Worm (Caenorhabditis elegans) whole organism, L4 larva: ENCODE measurements around the gene W08E12.4.

Experiments
- aha-1 ChIP-seq: fragments of 150-350 bp; peaks from one replicate; lab custom pipeline; 2014; ENCODE audit warnings: missing biosample characterization, missing genetic modification characterization
- dmd-8 ChIP-seq: fragments of 200-800 bp; sonication (Bioruptor generic); IDR thresholded peaks from 2 replicates; pipeline ENCODE4 v1.3.6; 2022; ENCODE audit warnings: missing genetic modification characterization, missing compliant biosample characterization
- fos-1 ChIP-seq: fragments of 150-350 bp; optimal IDR thresholded peaks from 2 replicates; lab custom pipeline; 2014; ENCODE audit warnings: missing biosample characterization, missing genetic modification characterization
- lin-13 ChIP-seq: fragments of 150-350 bp; optimal IDR thresholded peaks from 2 replicates; lab custom pipeline; 2014; ENCODE audit warnings: missing biosample characterization, missing genetic modification reagents, missing genetic modification characterization
- lin-15B ChIP-seq: fragments of 150-350 bp; sonication (generic microtip); optimal IDR thresholded peaks from 3 replicates; lab custom pipeline; 2014; ENCODE audit warnings: missing biosample characterization, missing genetic modification characterization
- madf-9 ChIP-seq: fragments of 200-800 bp; sonication (Bioruptor generic); conservative IDR thresholded peaks from 2 replicates; pipeline ENCODE4 v1.3.6; 2022; ENCODE audit warnings: missing genetic modification reagents, missing genetic modification characterization, missing compliant biosample characterization
- nhr-77 ChIP-seq: fragments of 150-350 bp; optimal IDR thresholded peaks from 2 replicates; lab custom pipeline; 2014; ENCODE audit warnings: missing biosample characterization, missing genetic modification characterization
- sdz-12 ChIP-seq: fragments of 200-800 bp; sonication (Bioruptor generic); optimal IDR thresholded peaks from 2 replicates; lab custom pipeline; 2018; ENCODE audit warnings: mild to moderate bottlenecking, missing genetic modification characterization, missing compliant biosample characterization
- snpc-4 ChIP-seq: fragments of 150-350 bp; optimal IDR thresholded peaks from 2 replicates; lab custom pipeline; 2014; ENCODE audit warnings: missing biosample characterization, missing genetic modification characterization
- unc-39 ChIP-seq: sonication (generic microtip); optimal IDR thresholded peaks from 2 replicates; lab custom pipeline; 2017; ENCODE audit warnings: missing biosample characterization, missing genetic modification characterization
- zag-1 ChIP-seq: fragments of 150-350 bp; optimal IDR thresholded peaks from 2 replicates; lab custom pipeline; 2014; ENCODE audit warnings: missing biosample characterization, missing genetic modification characterization
- ztf-11 ChIP-seq: fragments of 150-350 bp; optimal IDR thresholded peaks from 2 replicates; lab custom pipeline; 2014; ENCODE audit warnings: missing biosample characterization, missing genetic modification characterization

DNA sequence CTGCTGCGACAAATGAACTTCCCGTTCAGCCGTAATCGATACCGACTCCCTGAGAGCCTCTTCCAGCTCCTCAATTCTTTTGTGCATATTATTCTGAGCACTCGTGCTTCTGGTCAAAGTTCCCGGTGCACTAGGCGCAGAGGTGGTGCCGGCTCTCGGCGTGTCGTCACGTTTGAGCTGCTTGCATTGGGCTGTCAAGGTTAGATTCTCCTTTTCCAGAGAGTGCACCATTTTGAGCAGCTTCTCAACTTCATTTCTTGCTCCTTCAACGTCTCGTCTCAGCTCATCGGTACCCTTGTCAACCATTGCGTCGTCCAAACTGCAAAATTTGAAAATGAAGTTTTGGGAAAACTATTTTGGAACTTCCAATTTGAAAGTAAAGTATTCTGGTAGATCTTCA lies 43.3 kb downstream of the W08E12.4 start:
- TF ChIP-seq zag-1 (tag; lab: Kevin White, UChicago) (no peak), snpc-4 (tag; lab: Kevin White, UChicago) (no peak), ztf-11 (tag; lab: Kevin White, UChicago) (no peak), unc-39 (no peak), madf-9 (GFP tag; lab: Robert Waterston, UW) (no peak), lin-13 (GFP tag; lab: Kevin White, UChicago) (no peak), nhr-77 (tag; lab: Kevin White, UChicago) (no peak), dmd-8 (GFP tag; lab: Robert Waterston, UW) (no peak), fos-1 (tag; lab: Kevin White, UChicago) (no peak), lin-15B (no peak), aha-1 (peak; percentile 96), sdz-12 (GFP tag; lab: Kevin White, UChicago) (no peak)
